Worm (Caenorhabditis elegans) whole organism, L4 larva: ENCODE measurements around the gene dhs-20.

Experiments used
- T20F7.1 ChIP-seq: fragments of 200-800 bp; sonication (Bioruptor generic); optimal IDR thresholded peaks from 2 replicates; lab custom pipeline; 2018; ENCODE audit warnings: mild to moderate bottlenecking, missing genetic modification characterization, missing compliant biosample characterization
- ceh-82 ChIP-seq: sonication (generic microtip); optimal IDR thresholded peaks from 2 replicates; lab custom pipeline; 2017; ENCODE audit warnings: missing biosample characterization, missing genetic modification characterization
- ces-1 ChIP-seq: fragments of 150-350 bp; sonication (generic microtip); optimal IDR thresholded peaks from 4 replicates; lab custom pipeline; 2014; ENCODE audit warnings: missing biosample characterization, missing genetic modification reagents, missing genetic modification characterization
- daf-8 ChIP-seq: fragments of 200-800 bp; sonication (Bioruptor generic); IDR thresholded peaks from 2 replicates; pipeline ENCODE4 v1.3.6; 2022; ENCODE audit warnings: missing genetic modification characterization, missing compliant biosample characterization
- fos-1 ChIP-seq: fragments of 150-350 bp; optimal IDR thresholded peaks from 2 replicates; lab custom pipeline; 2014; ENCODE audit warnings: missing biosample characterization, missing genetic modification characterization
- lin-29 ChIP-seq: fragments of 200-800 bp; sonication (Bioruptor generic); IDR thresholded peaks from 2 replicates; pipeline ENCODE4 v1.3.6; 2022; ENCODE audit warnings: missing genetic modification reagents, missing genetic modification characterization, missing compliant biosample characterization
- lsy-2 ChIP-seq, 2 experiments: fragments of 150-350 bp in 1 of 2; sonication (generic microtip) in 1 of 2; optimal IDR thresholded peaks; 2 replicates each; lab custom pipeline; 2014 to 2017; ENCODE audit warnings: missing biosample characterization in 2 of 2, missing genetic modification characterization in 2 of 2
- mdl-1 ChIP-seq, 2 experiments: fragments of 150-350 bp in 1 of 2; sonication (generic microtip) in 1 of 2; optimal IDR thresholded peaks; 2 replicates each; lab custom pipeline; 2014 to 2017; ENCODE audit warnings: missing biosample characterization in 2 of 2, missing genetic modification characterization in 2 of 2
- nhr-11 ChIP-seq: fragments of 150-350 bp; optimal IDR thresholded peaks from 2 replicates; lab custom pipeline; 2014; ENCODE audit warnings: missing biosample characterization, missing genetic modification characterization

- TF ChIP-seq daf-8 (no peak), nhr-11 (tag; lab: Kevin White, UChicago) (no peak), fos-1 (tag; lab: Kevin White, UChicago) (no peak), ceh-82 (no peak), mdl-1 (tag; optimal IDR thresholded peaks at IDR 0.05; lab: Kevin White, UChicago) (no peak), T20F7.1 (GFP tag; lab: Kevin White, UChicago) (no peak), ces-1 (GFP tag; lab: Kevin White, UChicago) (no peak), lsy-2 (tag; optimal IDR thresholded peaks at IDR 0.05; lab: Kevin White, UChicago) (no peak), lin-29 (GFP tag; lab: Robert Waterston, UW) (no peak)
Observed at ce11 chrV:11562643-11563042, 41.7 kb downstream of the dhs-20 start, which contains the start of gene srx-86.
